Worm (Caenorhabditis elegans): Measurements from ENCODE around the gene unc-46.

Gene unc-46

DNA sequence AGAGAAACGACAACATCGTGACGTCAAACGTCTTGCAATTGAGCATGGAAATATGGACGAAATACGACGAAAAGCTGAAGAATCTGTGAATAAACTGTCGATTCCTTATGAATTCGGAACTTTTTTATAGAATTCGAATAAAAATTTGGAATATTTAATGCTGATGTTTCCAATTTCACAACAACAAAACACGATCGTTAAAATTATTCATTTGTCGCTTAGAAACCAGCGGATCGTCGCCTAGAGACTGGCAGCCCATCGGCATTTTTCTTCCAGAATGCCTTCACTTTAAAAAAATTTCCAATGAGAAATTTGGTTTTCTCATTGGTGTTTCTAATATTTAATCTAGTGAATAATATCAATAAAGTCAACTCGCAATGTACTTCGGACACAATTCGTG, 45.5 kb downstream of the unc-46 start, which contains the start of gene cwp-4:
cwp-4 (plus strand) TSS at position 301 of the 400 bp plus-strand sequence.
- TF ChIP-seq zag-1 (tag; optimal IDR thresholded peaks at IDR 0.05) (no peak), nhr-28 (tag; optimal IDR thresholded peaks at IDR 0.05) (no peak), nhr-47 (tag; optimal IDR thresholded peaks at IDR 0.05) (no peak), ceh-8 (GFP tag; optimal IDR thresholded peaks at IDR 0.05) (no peak), F16B12.6 (tag; optimal IDR thresholded peaks at IDR 0.05) (no peak), ztf-4 (tag; optimal IDR thresholded peaks at IDR 0.05) (no peak), unc-130 (tag; optimal IDR thresholded peaks at IDR 0.05) (no peak)

DNA sequence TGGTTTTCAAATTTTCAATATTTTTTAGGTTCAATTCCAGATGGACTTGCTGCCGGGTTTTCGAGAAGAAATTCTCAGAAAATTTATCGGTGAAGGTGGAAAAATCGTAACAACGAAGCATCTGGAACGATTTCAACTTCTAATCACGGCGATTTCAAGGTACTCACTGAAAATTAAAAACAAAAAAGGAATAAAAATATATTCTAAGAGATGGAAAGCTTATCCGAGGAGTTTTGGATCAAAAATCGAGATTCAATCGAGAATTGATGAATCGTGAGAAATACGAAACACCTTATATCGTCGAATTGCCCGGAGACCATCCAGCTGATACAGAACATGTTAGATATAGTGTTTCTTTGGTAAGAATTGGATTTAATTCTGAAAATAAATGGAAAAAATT, 46.6 kb downstream of the unc-46 start, which contains the start of gene K11D12.12:
K11D12.12 (plus strand) TSS at position 29 of the 400 bp plus-strand sequence.
- no peak for TF ChIP-seq nhr-90 (tag; optimal IDR thresholded peaks at IDR 0.05; ENCODE audit: poor library complexity)
- TF ChIP-seq efl-1 (optimal IDR thresholded peaks at IDR 0.05): no peak
- peak in 1 of 2 experiments; percentile 91 for TF ChIP-seq efl-1 (GFP tag; optimal IDR thresholded peaks at IDR 0.05 in 1 of 2)
- no peak for TF ChIP-seq irx-1 (tag; optimal IDR thresholded peaks at IDR 0.05)

DNA sequence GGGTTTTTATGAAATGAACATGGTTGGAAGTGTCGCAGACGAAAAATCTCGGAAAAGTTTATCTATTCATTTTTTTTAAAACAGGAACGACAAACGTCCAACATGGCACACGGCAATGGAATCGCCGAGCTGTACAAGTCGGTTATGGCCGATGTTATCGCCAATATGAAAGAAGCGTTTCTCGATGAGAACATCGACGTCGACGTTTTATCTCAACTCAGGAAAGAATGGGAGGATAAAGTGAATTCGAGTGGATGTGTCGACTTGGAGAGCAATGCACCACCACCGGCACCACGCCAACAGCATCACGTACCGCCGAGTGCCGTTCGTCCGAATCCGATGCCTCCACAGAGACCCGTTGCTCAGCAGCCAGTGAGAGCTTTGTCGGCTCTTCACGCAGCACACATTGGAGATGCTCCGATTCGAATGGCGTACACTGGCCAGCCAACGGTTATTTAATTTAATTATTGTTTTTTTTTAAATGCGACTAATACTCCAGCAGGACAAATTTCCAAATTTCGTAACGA, 48.7 kb downstream of the unc-46 start:
- TF ChIP-seq rnt-1 (tag; optimal IDR thresholded peaks at IDR 0.05) (no peak), efl-1 (optimal IDR thresholded peaks at IDR 0.05) (no peak), efl-1 (GFP tag; optimal IDR thresholded peaks at IDR 0.05 in 1 of 2) (peak in 1 of 2 experiments; percentile 40), hlh-17 (GFP tag; optimal IDR thresholded peaks at IDR 0.05; ENCODE audit: borderline replicate concordance) (no peak), alr-1 (tag; optimal IDR thresholded peaks at IDR 0.05; ENCODE audit: borderline replicate concordance) (peak; percentile 23), ceh-63 (GFP tag; optimal IDR thresholded peaks at IDR 0.05) (peak; percentile 50)

DNA sequence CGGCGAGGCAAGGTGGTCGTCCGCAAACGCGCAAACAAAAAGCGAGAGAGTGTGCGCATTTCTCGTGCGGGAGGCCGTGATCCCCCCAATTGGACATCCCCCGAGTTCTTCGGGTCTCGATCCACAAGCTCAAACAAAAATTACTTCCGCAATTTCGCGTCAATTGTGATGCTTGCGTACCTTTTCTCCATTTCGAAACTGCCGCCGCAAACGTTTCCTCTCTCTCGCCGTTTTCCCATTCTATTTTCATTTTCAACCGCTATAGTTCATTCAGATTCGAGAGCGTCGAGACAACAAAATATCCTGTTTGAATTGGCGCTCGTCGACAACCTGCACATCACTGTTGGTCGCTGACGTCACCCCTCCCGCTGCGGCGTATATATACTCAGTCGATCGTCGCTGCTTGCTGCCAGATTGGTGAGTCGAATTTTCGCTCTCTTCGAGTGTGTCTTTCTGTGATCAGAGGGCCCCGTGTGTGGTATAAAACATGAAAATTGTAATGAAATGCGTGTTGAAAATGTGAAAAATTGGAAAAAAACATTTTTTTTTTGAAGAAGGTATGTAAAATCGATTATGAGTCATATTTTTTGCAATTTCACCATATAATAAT, 49.4 kb downstream of the unc-46 start, which contains the start of the genes pqn-51 and K11D12.14:
pqn-51 (plus strand) TSS at position 275 of the 610 bp plus-strand sequence.
K11D12.14 (plus strand) TSS at position 304 of the 610 bp plus-strand sequence.
- TF ChIP-seq unc-62 (GFP tag; optimal IDR thresholded peaks at IDR 0.05) (no peak), snu-23 (GFP tag; optimal IDR thresholded peaks at IDR 0.05) (peak; percentile 97), jun-1 (tag; optimal IDR thresholded peaks at IDR 0.05) (peak; percentile 96), tlp-1 (tag; optimal IDR thresholded peaks at IDR 0.05) (no peak), nhr-28 (tag; optimal IDR thresholded peaks at IDR 0.05) (no peak), nhr-84 (tag; optimal IDR thresholded peaks at IDR 0.05) (no peak), mep-1 (tag; optimal IDR thresholded peaks at IDR 0.05) (peak; percentile 96), pqm-1 (tag; optimal IDR thresholded peaks at IDR 0.05) (no peak), hlh-17 (GFP tag; optimal IDR thresholded peaks at IDR 0.05; ENCODE audit: borderline replicate concordance) (no peak), ceh-88 (GFP tag; IDR thresholded peaks at IDR 0.05) (peak; percentile 93), lin-14 (GFP tag; optimal IDR thresholded peaks at IDR 0.05) (peak; percentile 98), nhr-85 (tag) (peak; percentile 98), isw-1 (GFP tag; IDR thresholded peaks at IDR 0.05) (peak; percentile 92), elt-2 (tag; optimal IDR thresholded peaks at IDR 0.05) (peak; percentile 71), grh-1 (GFP tag; IDR thresholded peaks at IDR 0.05) (peak; percentile 97), C04F5.9 (tag; optimal IDR thresholded peaks at IDR 0.05) (peak; percentile 78), pax-3 (tag; optimal IDR thresholded peaks at IDR 0.05) (peak; percentile 91), fkh-10 (GFP tag; optimal IDR thresholded peaks at IDR 0.05) (peak; percentile 90), blmp-1 (tag; optimal IDR thresholded peaks at IDR 0.05) (peak; percentile 99), egl-13 (tag; optimal IDR thresholded peaks at IDR 0.05) (peak; percentile 94), pag-3 (tag; optimal IDR thresholded peaks at IDR 0.05; ENCODE audit: borderline replicate concordance, insufficient read depth) (no peak), ama-1 (optimal IDR thresholded peaks at IDR 0.05) (peak; percentile 95), C16A3.4 (tag; optimal IDR thresholded peaks at IDR 0.05) (peak; percentile 91), alr-1 (tag; optimal IDR thresholded peaks at IDR 0.05; ENCODE audit: borderline replicate concordance) (no peak), zip-4 (GFP tag; optimal IDR thresholded peaks at IDR 0.05) (peak; percentile 90), zag-1 (tag; optimal IDR thresholded peaks at IDR 0.05) (no peak), tbx-2 (tag; optimal IDR thresholded peaks at IDR 0.05) (peak; percentile 98), aly-2 (tag; optimal IDR thresholded peaks at IDR 0.05) (peak; percentile 74), xbp-1 (tag; optimal IDR thresholded peaks at IDR 0.05) (peak; percentile 99), lin-35 (GFP tag; optimal IDR thresholded peaks at IDR 0.05) (peak; percentile 95 to 96), elt-3 (tag; optimal IDR thresholded peaks at IDR 0.05) (peak in 4 of 6 experiments; percentile 32 to 84 (median 57)), unc-30 (tag; optimal IDR thresholded peaks at IDR 0.05) (no peak), ceh-8 (GFP tag; optimal IDR thresholded peaks at IDR 0.05) (peak; percentile 88), lin-15B (tag; optimal IDR thresholded peaks at IDR 0.05) (peak; percentile 81), rnt-1 (tag; optimal IDR thresholded peaks at IDR 0.05) (peak; percentile 66), lsy-2 (tag; optimal IDR thresholded peaks at IDR 0.05) (peak; percentile 83 to 96)

All from whole organism, L1 larva.